Worm (Caenorhabditis elegans): ENCODE measurements around the gene H41C03.3.
"Not testable (repeated sequence)": the region's sequence is repeated elsewhere in the genome, so short reads cannot be mapped to it uniquely, and the experiment has no call there.

- not testable (repeated sequence) for TF ChIP-seq lin-32 (GFP tag; optimal IDR thresholded peaks at IDR 0.05); mep-1 (tag; optimal IDR thresholded peaks at IDR 0.05); nhr-237 (tag; optimal IDR thresholded peaks at IDR 0.05); nhr-12 (tag; optimal IDR thresholded peaks at IDR 0.05); nhr-28 (tag; optimal IDR thresholded peaks at IDR 0.05); elt-1 (tag; optimal IDR thresholded peaks at IDR 0.05; ENCODE audit: borderline replicate concordance, insufficient read depth); ceh-39 (tag; optimal IDR thresholded peaks at IDR 0.05); blmp-1 (tag; optimal IDR thresholded peaks at IDR 0.05); cnd-1 (tag; optimal IDR thresholded peaks at IDR 0.05); M03D4.4 (tag; optimal IDR thresholded peaks at IDR 0.05)
Observed at ce11 chrII:5815382-5815781, 30.2 kb upstream of the H41C03.3 start, which contains the start of gene wago-5.
